Worm (Caenorhabditis elegans) whole organism, L1 larva: ENCODE measurements around the gene F55C12.6.

Experiments
- C04F5.9 ChIP-seq: sonication (generic microtip); optimal IDR thresholded peaks from 2 replicates; lab custom pipeline; 2016; ENCODE audit warnings: missing genetic modification characterization, missing compliant biosample characterization
- C16A3.4 ChIP-seq: fragments of 150-350 bp; optimal IDR thresholded peaks from 2 replicates; lab custom pipeline; 2014; ENCODE audit warnings: missing biosample characterization, missing genetic modification characterization
- C34B4.2 ChIP-seq: sonication (generic microtip); optimal IDR thresholded peaks from 2 replicates; lab custom pipeline; 2017; ENCODE audit warnings: mild to moderate bottlenecking, missing genetic modification characterization, missing compliant biosample characterization
- F16B12.6 ChIP-seq: fragments of 150-350 bp; optimal IDR thresholded peaks from 2 replicates; lab custom pipeline; 2014; ENCODE audit warnings: missing biosample characterization, missing genetic modification characterization
- Y116A8C.19 ChIP-seq: sonication (generic microtip); optimal IDR thresholded peaks from 2 replicates; lab custom pipeline; 2016; ENCODE audit warnings: missing compliant biosample characterization, missing genetic modification characterization, borderline replicate concordance
- alr-1 ChIP-seq: fragments of 200-800 bp; sonication (Bioruptor generic); optimal IDR thresholded peaks from 2 replicates; lab custom pipeline; 2018; ENCODE audit warnings: borderline replicate concordance, mild to moderate bottlenecking, missing genetic modification characterization, missing compliant biosample characterization
- ama-1 ChIP-seq: fragments of 150-350 bp; optimal IDR thresholded peaks from 2 replicates; lab custom pipeline; 2014
- ceh-82 ChIP-seq, 3 experiments: fragments of 150-350 bp in 1 of 3; sonication (generic microtip) in 2 of 3; optimal IDR thresholded peaks; 2 replicates each; lab custom pipeline; 2014 to 2017; ENCODE audit warnings: missing biosample characterization in 3 of 3, missing genetic modification characterization in 3 of 3
- ceh-88 ChIP-seq: fragments of 200-800 bp; sonication (Bioruptor generic); IDR thresholded peaks from 2 replicates; pipeline ENCODE4 v1.3.6; 2022; ENCODE audit warnings: missing genetic modification characterization, missing compliant biosample characterization
- dpl-1 ChIP-seq, 3 experiments: fragments of 150-350 bp in 2 of 3; sonication (generic microtip) in 1 of 3; optimal IDR thresholded peaks; 2 replicates each; lab custom pipeline; 2014 to 2017; ENCODE audit warnings: missing biosample characterization in 3 of 3, missing genetic modification characterization in 3 of 3, missing genetic modification reagents in 3 of 3
- dsc-1 ChIP-seq: sonication (generic microtip); optimal IDR thresholded peaks from 2 replicates; lab custom pipeline; 2016; ENCODE audit warnings: mild to moderate bottlenecking, missing genetic modification characterization, missing compliant biosample characterization
- elt-3 ChIP-seq, 6 experiments: fragments of 150-350 bp in 1 of 6; sonication (generic microtip); optimal IDR thresholded peaks; 2 replicates each; lab custom pipeline; 2017 to 2018; ENCODE audit warnings: missing biosample characterization in 6 of 6, missing genetic modification characterization in 6 of 6, inconsistent platforms in 1 of 6
- fkh-8 ChIP-seq: sonication (generic microtip); optimal IDR thresholded peaks from 2 replicates; lab custom pipeline; 2016; ENCODE audit warnings: mild to moderate bottlenecking, missing genetic modification characterization, missing compliant biosample characterization
- fos-1 ChIP-seq: fragments of 150-350 bp; optimal IDR thresholded peaks from 2 replicates; lab custom pipeline; 2014; ENCODE audit warnings: missing biosample characterization, missing genetic modification characterization
- grh-1 ChIP-seq: fragments of 200-800 bp; sonication (Bioruptor generic); IDR thresholded peaks from 2 replicates; pipeline ENCODE4 v1.3.6; 2022; ENCODE audit warnings: missing genetic modification reagents, missing genetic modification characterization, missing compliant biosample characterization
- hpl-2 ChIP-seq: fragments of 150-350 bp; optimal IDR thresholded peaks from 2 replicates; lab custom pipeline; 2014; ENCODE audit warnings: missing biosample characterization, missing genetic modification reagents, missing genetic modification characterization
- isw-1 ChIP-seq: fragments of 200-800 bp; sonication (Bioruptor generic); IDR thresholded peaks from 2 replicates; pipeline ENCODE4 v1.3.6; 2022; ENCODE audit warnings: missing genetic modification characterization, missing compliant biosample characterization
- lin-13 ChIP-seq: fragments of 150-350 bp; optimal IDR thresholded peaks from 2 replicates; lab custom pipeline; 2014; ENCODE audit warnings: missing biosample characterization, missing genetic modification reagents, missing genetic modification characterization
- lin-14 ChIP-seq: fragments of 200-800 bp; sonication (Bioruptor generic); optimal IDR thresholded peaks from 2 replicates; lab custom pipeline; 2018; ENCODE audit warnings: mild to moderate bottlenecking, missing genetic modification characterization, moderate library complexity, missing compliant biosample characterization
- lin-35 ChIP-seq, 2 experiments: fragments of 150-350 bp; optimal IDR thresholded peaks; 2 replicates each; lab custom pipeline; 2014; ENCODE audit warnings: missing biosample characterization in 2 of 2, missing genetic modification characterization in 2 of 2, missing genetic modification reagents in 2 of 2
- lin-39 ChIP-seq: fragments of 150-350 bp; optimal IDR thresholded peaks from 2 replicates; lab custom pipeline; 2014; ENCODE audit warnings: missing biosample characterization, missing genetic modification reagents, missing genetic modification characterization
- lir-3 ChIP-seq: sonication (generic microtip); optimal IDR thresholded peaks from 2 replicates; lab custom pipeline; 2016; ENCODE audit warnings: mild to moderate bottlenecking, missing genetic modification characterization, moderate library complexity, missing compliant biosample characterization; ENCODE audit not compliant: poor library complexity
- mdl-1 ChIP-seq, 2 experiments: fragments of 150-350 bp; optimal IDR thresholded peaks; 2 replicates each; lab custom pipeline; 2014 to 2017; ENCODE audit warnings: missing biosample characterization in 2 of 2, missing genetic modification characterization in 2 of 2, inconsistent platforms in 1 of 2
- mef-2 ChIP-seq: fragments of 150-350 bp; optimal IDR thresholded peaks from 2 replicates; lab custom pipeline; 2014; ENCODE audit warnings: missing biosample characterization, missing genetic modification characterization
- mep-1 ChIP-seq: fragments of 150-350 bp; optimal IDR thresholded peaks from 2 replicates; lab custom pipeline; 2014; ENCODE audit warnings: missing biosample characterization, missing genetic modification characterization
- nhr-11 ChIP-seq: fragments of 150-350 bp; optimal IDR thresholded peaks from 2 replicates; lab custom pipeline; 2014; ENCODE audit warnings: missing biosample characterization, missing genetic modification characterization
- nhr-19 ChIP-seq: fragments of 200-800 bp; sonication (Bioruptor generic); conservative IDR thresholded peaks from 2 replicates; pipeline ENCODE4 v1.3.6; 2022; ENCODE audit warnings: missing genetic modification characterization, missing compliant biosample characterization
- nhr-20 ChIP-seq: sonication (generic microtip); optimal IDR thresholded peaks from 2 replicates; lab custom pipeline; 2016; ENCODE audit warnings: mild to moderate bottlenecking, missing genetic modification characterization, missing compliant biosample characterization
- nhr-237 ChIP-seq: fragments of 150-350 bp; optimal IDR thresholded peaks from 2 replicates; lab custom pipeline; 2014; ENCODE audit warnings: missing biosample characterization, missing genetic modification characterization
- nhr-28 ChIP-seq: fragments of 150-350 bp; optimal IDR thresholded peaks from 2 replicates; lab custom pipeline; 2014; ENCODE audit warnings: missing biosample characterization, missing genetic modification characterization
- nhr-71 ChIP-seq: sonication (generic microtip); optimal IDR thresholded peaks from 2 replicates; lab custom pipeline; 2016; ENCODE audit warnings: mild to moderate bottlenecking, missing genetic modification characterization, moderate library complexity, missing compliant biosample characterization
- nhr-76 ChIP-seq: sonication (generic microtip); optimal IDR thresholded peaks from 2 replicates; lab custom pipeline; 2017; ENCODE audit warnings: missing biosample characterization, missing genetic modification characterization
- nhr-77 ChIP-seq: fragments of 150-350 bp; optimal IDR thresholded peaks from 2 replicates; lab custom pipeline; 2014; ENCODE audit warnings: missing biosample characterization, missing genetic modification characterization
- nhr-84 ChIP-seq: sonication (generic microtip); optimal IDR thresholded peaks from 2 replicates; lab custom pipeline; 2017; ENCODE audit warnings: missing biosample characterization, missing genetic modification characterization
- nhr-90 ChIP-seq: sonication (generic microtip); optimal IDR thresholded peaks from 2 replicates; lab custom pipeline; 2016; ENCODE audit warnings: mild to moderate bottlenecking, missing genetic modification characterization, missing compliant biosample characterization; ENCODE audit not compliant: poor library complexity
- pag-3 ChIP-seq: sonication (generic microtip); optimal IDR thresholded peaks from 2 replicates; lab custom pipeline; 2017; ENCODE audit warnings: missing genetic modification characterization, mild to moderate bottlenecking, missing compliant biosample characterization, antibody characterized with exemption, borderline replicate concordance; ENCODE audit not compliant: insufficient read depth
- pax-3 ChIP-seq: fragments of 200-800 bp; sonication (Bioruptor generic); optimal IDR thresholded peaks from 2 replicates; lab custom pipeline; 2018; ENCODE audit warnings: mild to moderate bottlenecking, missing genetic modification characterization, moderate library complexity, missing compliant biosample characterization
- pqm-1 ChIP-seq: sonication (generic microtip); optimal IDR thresholded peaks from 3 replicates; lab custom pipeline; 2017; ENCODE audit warnings: missing biosample characterization, missing genetic modification characterization
- skn-1 ChIP-seq: fragments of 150-350 bp; optimal IDR thresholded peaks from 2 replicates; lab custom pipeline; 2014; ENCODE audit warnings: missing biosample characterization, missing genetic modification characterization
- snu-23 ChIP-seq: sonication (generic microtip); optimal IDR thresholded peaks from 2 replicates; lab custom pipeline; 2016; ENCODE audit warnings: missing genetic modification characterization, missing compliant biosample characterization
- sox-4 ChIP-seq: sonication (generic microtip); optimal IDR thresholded peaks from 2 replicates; lab custom pipeline; 2016; ENCODE audit warnings: missing genetic modification characterization, missing compliant biosample characterization
- sptf-1 ChIP-seq: fragments of 150-350 bp; optimal IDR thresholded peaks from 2 replicates; lab custom pipeline; 2014; ENCODE audit warnings: missing biosample characterization, missing genetic modification characterization
- sup-37 ChIP-seq: fragments of 200-800 bp; sonication (Bioruptor generic); optimal IDR thresholded peaks from 2 replicates; lab custom pipeline; 2018; ENCODE audit warnings: mild to moderate bottlenecking, missing genetic modification characterization, missing compliant biosample characterization
- tbx-2 ChIP-seq: sonication (generic microtip); optimal IDR thresholded peaks from 2 replicates; lab custom pipeline; 2016; ENCODE audit warnings: missing genetic modification characterization, missing compliant biosample characterization
- tlp-1 ChIP-seq: fragments of 150-350 bp; optimal IDR thresholded peaks from 2 replicates; lab custom pipeline; 2014; ENCODE audit warnings: missing biosample characterization, missing genetic modification characterization
- unc-130 ChIP-seq: fragments of 150-350 bp; optimal IDR thresholded peaks from 2 replicates; lab custom pipeline; 2017; ENCODE audit warnings: missing biosample characterization, missing genetic modification characterization, inconsistent platforms
- unc-30 ChIP-seq: sonication (generic microtip); optimal IDR thresholded peaks from 2 replicates; lab custom pipeline; 2017; ENCODE audit warnings: missing biosample characterization, missing genetic modification characterization
- unc-86 ChIP-seq: sonication (generic microtip); optimal IDR thresholded peaks from 2 replicates; lab custom pipeline; 2016; ENCODE audit warnings: missing genetic modification characterization, missing compliant biosample characterization
- vab-15 ChIP-seq: sonication (generic microtip); optimal IDR thresholded peaks from 2 replicates; lab custom pipeline; 2017; ENCODE audit warnings: missing genotype, mild to moderate bottlenecking, missing genetic modification characterization, missing compliant biosample characterization
- zag-1 ChIP-seq: fragments of 150-350 bp; optimal IDR thresholded peaks from 2 replicates; lab custom pipeline; 2014; ENCODE audit warnings: missing biosample characterization, missing genetic modification characterization
- zip-4 ChIP-seq: fragments of 200-800 bp; sonication (Bioruptor generic); optimal IDR thresholded peaks from 2 replicates; lab custom pipeline; 2018; ENCODE audit warnings: mild to moderate bottlenecking, missing genetic modification characterization, moderate library complexity, missing compliant biosample characterization
- ztf-11 ChIP-seq, 2 experiments: sonication (generic microtip); optimal IDR thresholded peaks; 2 replicates each; lab custom pipeline; 2016 to 2017; ENCODE audit warnings: missing genetic modification characterization in 2 of 2, missing biosample characterization in 1 of 2, missing compliant biosample characterization in 1 of 2
- ztf-4 ChIP-seq: fragments of 150-350 bp; optimal IDR thresholded peaks from 2 replicates; lab custom pipeline; 2014; ENCODE audit warnings: missing biosample characterization, missing genetic modification characterization

Gene F55C12.6

DNA sequence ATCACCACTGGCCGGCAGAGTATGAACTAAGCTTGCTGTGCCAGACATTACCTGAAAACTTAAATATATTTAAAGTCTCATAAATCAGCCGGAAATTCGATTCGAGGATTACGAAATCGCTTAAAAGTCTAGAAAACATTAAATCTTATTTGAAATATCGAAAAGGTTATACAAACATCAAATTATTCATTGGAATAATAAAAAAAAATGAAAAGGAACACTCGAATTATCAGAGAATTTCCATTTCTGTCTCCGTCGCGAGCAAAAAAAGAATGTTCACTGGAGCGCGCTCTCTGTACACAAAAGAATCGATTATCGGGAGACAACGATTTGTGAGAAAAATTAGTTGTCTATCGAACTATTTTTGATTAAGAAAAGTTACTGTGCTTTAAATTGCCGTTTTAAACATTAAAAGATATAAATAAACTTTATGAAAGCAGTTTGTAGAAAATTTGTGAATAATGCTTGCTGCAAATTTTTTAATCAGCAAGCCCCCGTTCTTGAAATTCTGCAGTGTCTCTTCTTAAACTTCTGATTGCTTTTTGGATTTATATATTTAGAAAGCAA, 39.7 kb downstream of the F55C12.6 start, which contains the start of gene fzo-1 (continued):
- TF ChIP-seq dsc-1 (tag; lab: Kevin White, UChicago) (peak; percentile 52), unc-86 (tag; lab: Kevin White, UChicago) (peak; percentile 2), lir-3 (tag; lab: Kevin White, UChicago) (peak; percentile 77), nhr-90 (tag; lab: Kevin White, UChicago) (peak; percentile 75), fos-1 (tag; lab: Kevin White, UChicago) (no peak), C34B4.2 (tag; lab: Kevin White, UChicago) (no peak), C04F5.9 (tag; lab: Kevin White, UChicago) (peak; percentile 33), ama-1 (lab: Kevin White, UChicago) (no peak), nhr-71 (tag; lab: Kevin White, UChicago) (peak; percentile 74), elt-3 (tag; optimal IDR thresholded peaks at IDR 0.05; lab: Kevin White, UChicago) (no peak), ztf-11 (tag; optimal IDR thresholded peaks at IDR 0.05; lab: Kevin White, UChicago) (peak in 1 of 2 experiments; percentile 64), ceh-82 (tag; optimal IDR thresholded peaks at IDR 0.05; lab: Kevin White, UChicago) (no peak), nhr-237 (tag; lab: Kevin White, UChicago) (no peak), pax-3 (peak; percentile 86), tlp-1 (tag; lab: Kevin White, UChicago) (no peak), sup-37 (GFP tag; lab: Kevin White, UChicago) (no peak), lin-35 (GFP tag; optimal IDR thresholded peaks at IDR 0.05; lab: Kevin White, UChicago) (peak; percentile 38 to 55), isw-1 (peak; percentile 52), zag-1 (tag; lab: Kevin White, UChicago) (no peak), nhr-28 (tag; lab: Kevin White, UChicago) (no peak), dpl-1 (GFP tag; optimal IDR thresholded peaks at IDR 0.05; lab: Kevin White, UChicago) (peak; percentile 13 to 35 (median 21)), Y116A8C.19 (tag; lab: Kevin White, UChicago) (no peak), sptf-1 (tag; lab: Kevin White, UChicago) (no peak), nhr-77 (tag; lab: Kevin White, UChicago) (no peak), C16A3.4 (tag; lab: Kevin White, UChicago) (peak; percentile 45), snu-23 (GFP tag; lab: Kevin White, UChicago) (peak; percentile 58), unc-130 (tag; lab: Kevin White, UChicago) (no peak), unc-30 (tag; lab: Kevin White, UChicago) (no peak), lin-39 (tag; lab: Kevin White, UChicago) (no peak), nhr-11 (no peak), mef-2 (no peak), nhr-84 (tag; lab: Kevin White, UChicago) (no peak), nhr-76 (no peak), ztf-4 (tag; lab: Kevin White, UChicago) (no peak), pqm-1 (no peak), zip-4 (GFP tag; lab: Kevin White, UChicago) (no peak), F16B12.6 (peak; percentile 7), tbx-2 (tag; lab: Kevin White, UChicago) (peak; percentile 61), vab-15 (tag; lab: Kevin White, UChicago) (no peak), grh-1 (no peak), mep-1 (tag; lab: Kevin White, UChicago) (no peak), mdl-1 (tag; optimal IDR thresholded peaks at IDR 0.05; lab: Kevin White, UChicago) (no peak), sox-4 (tag; lab: Kevin White, UChicago) (peak; percentile 71), lin-14 (GFP tag; lab: Kevin White, UChicago) (peak; percentile 73), lin-13 (GFP tag; lab: Kevin White, UChicago) (no peak), ceh-88 (GFP tag; lab: Robert Waterston, UW) (peak; percentile 24; the same call in 1 of the 2 replicates), skn-1 (tag; lab: Kevin White, UChicago) (peak; percentile 27), nhr-19 (GFP tag; lab: Robert Waterston, UW) (0 out of 2 replicates have a peak, but pooled peaks have one; percentile 16), hpl-2 (GFP tag; lab: Kevin White, UChicago) (no peak), alr-1 (no peak), fkh-8 (tag; lab: Kevin White, UChicago) (peak; percentile 52), pag-3 (tag; lab: Kevin White, UChicago) (no peak), nhr-20 (tag; lab: Kevin White, UChicago) (peak; percentile 59)
